Fruit fly (Drosophila melanogaster) whole organism, embryonic: Measurements from ENCODE around the gene CG32073.
A peak's percentile ranks its signal among the peaks of the same experiment; 100 is the strongest.

Source experiments
- Blimp-1 ChIP-seq: fragments of 200-800 bp; sonication (Bioruptor generic); optimal IDR thresholded peaks from 3 replicates; lab custom pipeline; 2018; ENCODE audit warnings: missing biosample characterization, missing genetic modification characterization, mild to moderate bottlenecking, moderate library complexity, missing genetic modification reagents
- CG10462 ChIP-seq: fragments of 200-800 bp; sonication (Bioruptor generic); optimal IDR thresholded peaks from 2 replicates; lab custom pipeline; 2016; ENCODE audit warnings: missing biosample characterization, missing genetic modification characterization
- CG10979 ChIP-seq: fragments of 200-800 bp; sonication (Bioruptor generic); optimal IDR thresholded peaks from 2 replicates; lab custom pipeline; 2018; ENCODE audit warnings: missing biosample characterization, mild to moderate bottlenecking, missing genetic modification characterization, moderate library complexity
- CG11560 ChIP-seq: fragments of 200-800 bp; sonication (Bioruptor generic); IDR thresholded peaks from 3 replicates; pipeline ENCODE4 v1.3.6; 2022; ENCODE audit warnings: missing biosample characterization, missing genetic modification characterization
- CG12769 ChIP-seq: fragments of 200-800 bp; sonication (Bioruptor generic); optimal IDR thresholded peaks from 2 replicates; lab custom pipeline; 2019; ENCODE audit warnings: missing biosample characterization, mild to moderate bottlenecking, missing genetic modification characterization, moderate library complexity
- CG13123 ChIP-seq: fragments of 200-800 bp; sonication (Bioruptor generic); optimal IDR thresholded peaks from 2 replicates; lab custom pipeline; 2016; ENCODE audit warnings: missing biosample characterization, missing genetic modification characterization
- CG13624 ChIP-seq: fragments of 200-800 bp; sonication (Bioruptor generic); optimal IDR thresholded peaks from 2 replicates; lab custom pipeline; 2016; ENCODE audit warnings: missing biosample characterization, missing genetic modification characterization
- CG13775 ChIP-seq: fragments of 200-800 bp; sonication (Bioruptor generic); optimal IDR thresholded peaks from 3 replicates; lab custom pipeline; 2017; ENCODE audit warnings: missing biosample characterization, mild to moderate bottlenecking, missing genetic modification characterization
- CG15479 ChIP-seq: fragments of 200-800 bp; sonication (Bioruptor generic); optimal IDR thresholded peaks from 3 replicates; lab custom pipeline; 2019; ENCODE audit warnings: missing biosample characterization, mild to moderate bottlenecking, missing genetic modification characterization, moderate library complexity
- CG16815 ChIP-seq: fragments of 200-800 bp; sonication (Bioruptor generic); optimal IDR thresholded peaks from 3 replicates; lab custom pipeline; 2017; ENCODE audit warnings: missing biosample characterization, mild to moderate bottlenecking, missing genetic modification characterization
- CG17328 ChIP-seq: fragments of 200-800 bp; sonication (Bioruptor generic); IDR thresholded peaks from 2 replicates; pipeline ENCODE4 v1.3.6; 2022; ENCODE audit warnings: missing biosample characterization, missing genetic modification characterization
- CG17361 ChIP-seq: fragments of 200-800 bp; sonication (Bioruptor generic); IDR thresholded peaks from 3 replicates; pipeline ENCODE4 v1.3.6; 2022; ENCODE audit warnings: missing biosample characterization, missing genetic modification characterization
- CG1832 ChIP-seq: fragments of 200-800 bp; sonication (Bioruptor generic); optimal IDR thresholded peaks from 2 replicates; lab custom pipeline; 2017; ENCODE audit warnings: missing biosample characterization, mild to moderate bottlenecking, missing genetic modification characterization, inconsistent platforms
- CG2116 ChIP-seq: fragments of 200-800 bp; sonication (Bioruptor generic); optimal IDR thresholded peaks from 3 replicates; lab custom pipeline; 2018; ENCODE audit warnings: missing biosample characterization, mild to moderate bottlenecking, missing genetic modification characterization
- CG2120 ChIP-seq: fragments of 200-800 bp; sonication (Bioruptor generic); optimal IDR thresholded peaks from 3 replicates; lab custom pipeline; 2016; ENCODE audit warnings: missing biosample characterization, missing genetic modification characterization
- CG2202 ChIP-seq: fragments of 200-800 bp; sonication (Bioruptor generic); optimal IDR thresholded peaks from 2 replicates; lab custom pipeline; 2018; ENCODE audit warnings: missing biosample characterization, mild to moderate bottlenecking, missing genetic modification characterization
- CG30020 ChIP-seq: fragments of 200-800 bp; optimal IDR thresholded peaks from 2 replicates; lab custom pipeline; 2019; ENCODE audit warnings: missing biosample characterization, mild to moderate bottlenecking, missing genetic modification characterization, moderate library complexity
- CG3065 ChIP-seq: fragments of 200-800 bp; sonication (Bioruptor generic); optimal IDR thresholded peaks from 2 replicates; lab custom pipeline; 2016; ENCODE audit warnings: missing biosample characterization, missing genetic modification characterization
- CG3163 ChIP-seq: fragments of 200-800 bp; sonication (Bioruptor generic); optimal IDR thresholded peaks from 3 replicates; lab custom pipeline; 2016; ENCODE audit warnings: missing biosample characterization, missing genetic modification characterization
- CG32767 ChIP-seq: fragments of 200-800 bp; sonication (Bioruptor generic); IDR thresholded peaks from 2 replicates; pipeline ENCODE4 v1.3.6; 2022; ENCODE audit warnings: missing biosample characterization, missing genetic modification characterization
- CG3995 ChIP-seq: fragments of 200-800 bp; sonication (Bioruptor generic); optimal IDR thresholded peaks from 3 replicates; lab custom pipeline; 2016; ENCODE audit warnings: missing biosample characterization, missing genetic modification characterization
- CG4730 ChIP-seq: fragments of 200-800 bp; sonication (Bioruptor generic); IDR thresholded peaks from 2 replicates; pipeline ENCODE4 v1.3.6; 2022; ENCODE audit warnings: missing biosample characterization, missing genetic modification characterization
- CG5953 ChIP-seq: fragments of 200-800 bp; sonication (Bioruptor generic); IDR thresholded peaks from 2 replicates; pipeline ENCODE4 v1.3.6; 2022; ENCODE audit warnings: missing biosample characterization, missing genetic modification characterization
- CG6854 ChIP-seq: fragments of 200-800 bp; sonication (Bioruptor generic); optimal IDR thresholded peaks from 3 replicates; lab custom pipeline; 2017; ENCODE audit warnings: missing biosample characterization, mild to moderate bottlenecking, missing genetic modification characterization
- CG7987 ChIP-seq: fragments of 200-800 bp; sonication (Bioruptor generic); optimal IDR thresholded peaks from 2 replicates; lab custom pipeline; 2018; ENCODE audit warnings: missing biosample characterization, mild to moderate bottlenecking, missing genetic modification characterization, moderate library complexity
- CG8089 ChIP-seq: fragments of 200-800 bp; sonication (Bioruptor generic); optimal IDR thresholded peaks from 3 replicates; lab custom pipeline; 2016; ENCODE audit warnings: missing biosample characterization, missing genetic modification characterization
- Deaf1 ChIP-seq: fragments of 200-800 bp; optimal IDR thresholded peaks from 3 replicates; lab custom pipeline; 2019; ENCODE audit warnings: missing biosample characterization, mild to moderate bottlenecking, missing genetic modification characterization, moderate library complexity
- E2f1 ChIP-seq: fragments of 200-800 bp; sonication (Bioruptor generic); IDR thresholded peaks from 2 replicates; pipeline ENCODE4 v1.3.6; 2022; ENCODE audit warnings: missing biosample characterization, missing genetic modification characterization
- HmgZ ChIP-seq: fragments of 200-800 bp; sonication (Bioruptor generic); optimal IDR thresholded peaks from 2 replicates; lab custom pipeline; 2018; ENCODE audit warnings: missing biosample characterization, mild to moderate bottlenecking, missing genetic modification characterization
- Hr78 ChIP-seq, 2 experiments: fragments of 200-800 bp in 1 of 2; fragments of >200 bp in 1 of 2; sonication (Bioruptor generic) in 1 of 2; optimal IDR thresholded peaks; 2 replicates each; lab custom pipeline; 2017 to 2019; ENCODE audit warnings: missing biosample characterization in 2 of 2, missing genetic modification characterization in 2 of 2, mild to moderate bottlenecking in 1 of 2, moderate library complexity in 1 of 2
- Lpt ChIP-seq: fragments of >200 bp; optimal IDR thresholded peaks from 2 replicates; lab custom pipeline; 2018; ENCODE audit warnings: missing biosample characterization, missing genetic modification characterization
- Mrtf ChIP-seq: fragments of 200-800 bp; sonication (Bioruptor generic); IDR thresholded peaks from 3 replicates; pipeline ENCODE4 v1.3.6; 2022; ENCODE audit warnings: missing biosample characterization, missing genetic modification characterization
- Oaz ChIP-seq: fragments of 200-800 bp; sonication (Bioruptor generic); IDR thresholded peaks from 2 replicates; pipeline ENCODE4 v1.3.6; 2022; ENCODE audit warnings: missing biosample characterization, missing genetic modification characterization
- cad ChIP-seq: fragments of >200 bp; optimal IDR thresholded peaks from 2 replicates; lab custom pipeline; 2017; ENCODE audit warnings: missing biosample characterization, missing genetic modification characterization
- cas ChIP-seq: fragments of 200-800 bp; sonication (Bioruptor generic); IDR thresholded peaks from 2 replicates; pipeline ENCODE4 v1.3.6; 2022; ENCODE audit warnings: missing biosample characterization, missing genetic modification characterization
- cg ChIP-seq: fragments of 200-800 bp; sonication (Bioruptor generic); optimal IDR thresholded peaks from 3 replicates; lab custom pipeline; 2019; ENCODE audit warnings: missing biosample characterization, mild to moderate bottlenecking, missing genetic modification characterization, moderate library complexity
- lilli ChIP-seq: fragments of 200-800 bp; sonication (Bioruptor generic); optimal IDR thresholded peaks from 3 replicates; lab custom pipeline; 2016; ENCODE audit warnings: missing biosample characterization, missing genetic modification characterization
- org-1 ChIP-seq: fragments of 200-800 bp; sonication (Bioruptor generic); optimal IDR thresholded peaks from 2 replicates; lab custom pipeline; 2017; ENCODE audit warnings: missing biosample characterization, missing genetic modification characterization
- pb ChIP-seq: fragments of 200-800 bp; sonication (Bioruptor generic); optimal IDR thresholded peaks from 3 replicates; lab custom pipeline; 2016; ENCODE audit warnings: missing biosample characterization, missing genetic modification characterization
- sd ChIP-seq: fragments of 200-800 bp; sonication (Bioruptor generic); optimal IDR thresholded peaks from 3 replicates; lab custom pipeline; 2018; ENCODE audit warnings: missing biosample characterization, mild to moderate bottlenecking, missing genetic modification characterization, moderate library complexity
- sisA ChIP-seq: fragments of 200-800 bp; sonication (Bioruptor generic); IDR thresholded peaks from 2 replicates; pipeline ENCODE4 v1.3.6; 2022; ENCODE audit warnings: missing biosample characterization, missing genetic modification characterization
- vnd ChIP-seq: fragments of 200-800 bp; sonication (Bioruptor generic); IDR thresholded peaks from 3 replicates; pipeline ENCODE4 v1.3.6; 2022; ENCODE audit warnings: missing biosample characterization, missing genetic modification characterization; ENCODE audit not compliant: partially characterized antibody
- vvl ChIP-seq: fragments of 200-800 bp; sonication (Bioruptor generic); IDR thresholded peaks from 2 replicates; pipeline ENCODE4 v1.3.6; 2022; ENCODE audit warnings: missing biosample characterization, missing genetic modification characterization

Gene CG32073

dm6 chr3L:11074043-11074853, 33.1 kb downstream of the CG32073 start, which contains the start of the genes Pfdn2 and Noc1 (continued):
- peak; percentile 26 for TF ChIP-seq CG16815 (GFP tag; lab: Kevin White, UChicago)
- TF ChIP-seq sd (tag; lab: Kevin White, UChicago), result no peak
- TF ChIP-seq org-1, result no peak
- TF ChIP-seq CG10462 (GFP tag; lab: Kevin White, UChicago), result peak; percentile 31
- 0 out of 2 replicates have a peak, but pooled peaks have one; percentile 7 for TF ChIP-seq cas (GFP tag; lab: Robert Waterston, UW)
- no peak for TF ChIP-seq CG4730 (GFP tag; lab: Robert Waterston, UW)
- no peak for TF ChIP-seq CG6854 (GFP tag; lab: Kevin White, UChicago)
- TF ChIP-seq CG13775 (GFP tag; lab: Kevin White, UChicago), result peak; percentile 64
- no peak for TF ChIP-seq Mrtf
- TF ChIP-seq CG8089 (GFP tag; lab: Kevin White, UChicago), result no peak
- TF ChIP-seq CG15479 (GFP tag; lab: Kevin White, UChicago), result peak; percentile 6
- no peak for TF ChIP-seq CG13624
- TF ChIP-seq CG2116 (GFP tag; lab: Kevin White, UChicago), result peak; percentile 18
- no peak for TF ChIP-seq CG1832 (GFP tag; lab: Kevin White, UChicago)
- TF ChIP-seq lilli, result peak; percentile 45
- 0 out of 3 replicates have a peak, but pooled peaks have one; percentile 12 for TF ChIP-seq vnd (GFP tag; lab: Robert Waterston, UW)
- no peak for TF ChIP-seq CG12769 (tag; lab: Kevin White, UChicago)
- TF ChIP-seq sisA (GFP tag; lab: Robert Waterston, UW), result peak; percentile 59
- TF ChIP-seq Hr78 (GFP tag; optimal IDR thresholded peaks at IDR 0.05; lab: Kevin White, UChicago), result no peak
- TF ChIP-seq Deaf1, result no peak
- TF ChIP-seq Oaz (GFP tag; lab: Robert Waterston, UW), result no peak
- peak; percentile 26; the same call in 1 of the 2 replicates for TF ChIP-seq vvl
- TF ChIP-seq CG13123 (GFP tag; lab: Kevin White, UChicago), result no peak
- peak; percentile 70 for TF ChIP-seq CG2120
- peak; percentile 60 for TF ChIP-seq CG3995 (GFP tag; lab: Kevin White, UChicago)
- TF ChIP-seq cad (GFP tag; lab: Kevin White, UChicago), result no peak
- TF ChIP-seq HmgZ (tag; lab: Kevin White, UChicago), result peak; percentile 36
- TF ChIP-seq CG3163 (GFP tag; lab: Kevin White, UChicago), result no peak
- 0 out of 2 replicates have a peak, but pooled peaks have one; percentile 30 for TF ChIP-seq CG32767
- no peak for TF ChIP-seq CG3065 (GFP tag; lab: Kevin White, UChicago)
- TF ChIP-seq CG11560, result no peak
- no peak for TF ChIP-seq Lpt (GFP tag; lab: Kevin White, UChicago)
- no peak; the same call in 1 of the 3 replicates for TF ChIP-seq CG17361 (GFP tag; lab: Robert Waterston, UW)
- TF ChIP-seq pb (GFP tag; lab: Kevin White, UChicago), result no peak
- TF ChIP-seq CG2202 (tag; lab: Kevin White, UChicago), result no peak
- TF ChIP-seq CG7987, result no peak
- no peak for TF ChIP-seq CG5953 (GFP tag; lab: Robert Waterston, UW)
- peak; percentile 42; the same call in 1 of the 2 replicates for TF ChIP-seq E2f1 (GFP tag; lab: Robert Waterston, UW)
- TF ChIP-seq CG17328 (GFP tag; lab: Robert Waterston, UW), result peak; percentile 52
- TF ChIP-seq Blimp-1 (GFP tag; lab: Kevin White, UChicago), result no peak
- TF ChIP-seq CG30020 (tag; lab: Kevin White, UChicago), result peak; percentile 54
- no peak for TF ChIP-seq cg (GFP tag; lab: Kevin White, UChicago)
- TF ChIP-seq CG10979 (tag; lab: Kevin White, UChicago), result peak; percentile 33
- TF ChIP-seq, all 482 proteins: peak for 140
